Fruit fly (Drosophila melanogaster): ENCODE measurements around the gene CG15317.

Gene CG15317

dm6 chrX:9578696-9579509 lies 22.6 kb upstream of the CG15317 start (continued):
- TF ChIP-seq CG8089 (GFP tag; optimal IDR thresholded peaks at IDR 0.05) (peak; percentile 98), GATAe (GFP tag; conservative IDR thresholded peaks at IDR 0.05) (peak; percentile 86), NfI (GFP tag; optimal IDR thresholded peaks at IDR 0.05) (peak; percentile 98), ara (GFP tag; IDR thresholded peaks at IDR 0.05) (peak; percentile 99), chn (GFP tag; optimal IDR thresholded peaks at IDR 0.05) (peak; percentile 99), CG1603 (tag; optimal IDR thresholded peaks at IDR 0.05) (peak; percentile 99), CG3847 (GFP tag; IDR thresholded peaks at IDR 0.05) (peak; percentile 98), bigmax (GFP tag; optimal IDR thresholded peaks at IDR 0.05) (peak; percentile 59), Camta (GFP tag; optimal IDR thresholded peaks at IDR 0.05) (peak; percentile 98), CG15479 (GFP tag; optimal IDR thresholded peaks at IDR 0.05) (no peak), dimm (GFP tag; IDR thresholded peaks at IDR 0.05) (peak; percentile 98), ken (GFP tag; IDR thresholded peaks at IDR 0.05) (peak; percentile 99), CG13624 (GFP tag; optimal IDR thresholded peaks at IDR 0.05) (peak; percentile 98), chm (GFP tag; IDR thresholded peaks at IDR 0.05) (peak; percentile 99), B-H2 (GFP tag; optimal IDR thresholded peaks at IDR 0.05) (peak; percentile 67), CG15269 (tag; optimal IDR thresholded peaks at IDR 0.05) (peak; percentile 97), Side (GFP tag; optimal IDR thresholded peaks at IDR 0.05) (peak; percentile 98), Hmr (GFP tag; optimal IDR thresholded peaks at IDR 0.05) (peak; percentile 98), stc (GFP tag; IDR thresholded peaks at IDR 0.05) (peak; percentile 98), CG11398 (GFP tag; optimal IDR thresholded peaks at IDR 0.05) (peak; percentile 97), D19B (GFP tag; optimal IDR thresholded peaks at IDR 0.05) (peak; percentile 92), sima (GFP tag; optimal IDR thresholded peaks at IDR 0.05) (peak; percentile 95), ash1 (GFP tag; optimal IDR thresholded peaks at IDR 0.05) (peak; percentile 89), chif (GFP tag; optimal IDR thresholded peaks at IDR 0.05) (peak; percentile 99), jigr1 (GFP tag; IDR thresholded peaks at IDR 0.05) (peak; percentile 97), Ada2b (GFP tag; IDR thresholded peaks at IDR 0.05) (peak; percentile 97), D (optimal IDR thresholded peaks at IDR 0.05) (no peak), D (GFP tag; optimal IDR thresholded peaks at IDR 0.05) (peak; percentile 99), CG9797 (GFP tag; optimal IDR thresholded peaks at IDR 0.05) (peak; percentile 45), MESR4 (GFP tag; optimal IDR thresholded peaks at IDR 0.05) (peak; percentile 77), tio (GFP tag; optimal IDR thresholded peaks at IDR 0.05) (peak; percentile 97), Lhr (GFP tag; optimal IDR thresholded peaks at IDR 0.05) (peak; percentile 97), TFAM (GFP tag; optimal IDR thresholded peaks at IDR 0.05) (peak; percentile 89), CG10431 (GFP tag; optimal IDR thresholded peaks at IDR 0.05) (peak; percentile 92), al (GFP tag; IDR thresholded peaks at IDR 0.05) (peak; percentile 97), CG3838 (GFP tag; optimal IDR thresholded peaks at IDR 0.05) (peak; percentile 96), CG2199 (GFP tag; IDR thresholded peaks at IDR 0.05) (peak; percentile 98), Usf (GFP tag; optimal IDR thresholded peaks at IDR 0.05) (peak; percentile 99), bab2 (GFP tag; optimal IDR thresholded peaks at IDR 0.05) (peak; percentile 98), CG18599 (GFP tag; optimal IDR thresholded peaks at IDR 0.05) (peak; percentile 98), Dip2 (GFP tag; IDR thresholded peaks at IDR 0.05) (peak; percentile 63), Xrp1 (GFP tag; IDR thresholded peaks at IDR 0.05) (peak; percentile 100), CG16863 (GFP tag; optimal IDR thresholded peaks at IDR 0.05) (peak; percentile 99), pb (GFP tag; optimal IDR thresholded peaks at IDR 0.05) (peak; percentile 97), Scr (GFP tag; IDR thresholded peaks at IDR 0.05; ENCODE audit: partially characterized antibody) (no peak), Oaz (GFP tag; IDR thresholded peaks at IDR 0.05) (peak; percentile 92), unpg (GFP tag; optimal IDR thresholded peaks at IDR 0.05) (peak; percentile 98), jing (GFP tag; optimal IDR thresholded peaks at IDR 0.05) (peak; percentile 97), CG3163 (GFP tag; optimal IDR thresholded peaks at IDR 0.05) (peak; percentile 92), Optix (GFP tag; IDR thresholded peaks at IDR 0.05) (peak; percentile 99)

Data from whole organism, embryonic.